Worm (Caenorhabditis elegans) whole organism, midembryonic: ENCODE data around the gene slc-17.8.

Experiments
- cog-1 ChIP-seq: sonication (generic microtip); optimal IDR thresholded peaks from 2 replicates; lab custom pipeline; 2016; ENCODE audit warnings: missing genetic modification characterization, missing compliant biosample characterization
- flt-1 ChIP-seq: fragments of 200-800 bp; sonication (Bioruptor generic); IDR thresholded peaks from 2 replicates; pipeline ENCODE4 v1.3.6; 2022; ENCODE audit warnings: missing genetic modification characterization, missing compliant biosample characterization
- med-1 ChIP-seq: sonication (generic microtip); optimal IDR thresholded peaks from 2 replicates; lab custom pipeline; 2017; ENCODE audit warnings: missing genetic modification characterization, mild to moderate bottlenecking, missing compliant biosample characterization, antibody characterized with exemption, missing genetic modification reagents; ENCODE audit not compliant: insufficient read depth
- ref-1 ChIP-seq: fragments of 200-800 bp; sonication (Bioruptor generic); conservative IDR thresholded peaks from 2 replicates; pipeline ENCODE4 v1.3.6; 2022; ENCODE audit warnings: missing genetic modification reagents, missing genetic modification characterization, missing compliant biosample characterization
- tab-1 ChIP-seq: fragments of 200-800 bp; sonication (Bioruptor generic); IDR thresholded peaks from 2 replicates; pipeline ENCODE4 v1.3.6; 2022; ENCODE audit warnings: missing genetic modification characterization, missing compliant biosample characterization
- ztf-23 ChIP-seq: fragments of 200-800 bp; sonication (Bioruptor generic); IDR thresholded peaks from 2 replicates; pipeline ENCODE4 v1.3.6; 2022; ENCODE audit warnings: missing genetic modification reagents, missing genetic modification characterization, missing compliant biosample characterization

DNA sequence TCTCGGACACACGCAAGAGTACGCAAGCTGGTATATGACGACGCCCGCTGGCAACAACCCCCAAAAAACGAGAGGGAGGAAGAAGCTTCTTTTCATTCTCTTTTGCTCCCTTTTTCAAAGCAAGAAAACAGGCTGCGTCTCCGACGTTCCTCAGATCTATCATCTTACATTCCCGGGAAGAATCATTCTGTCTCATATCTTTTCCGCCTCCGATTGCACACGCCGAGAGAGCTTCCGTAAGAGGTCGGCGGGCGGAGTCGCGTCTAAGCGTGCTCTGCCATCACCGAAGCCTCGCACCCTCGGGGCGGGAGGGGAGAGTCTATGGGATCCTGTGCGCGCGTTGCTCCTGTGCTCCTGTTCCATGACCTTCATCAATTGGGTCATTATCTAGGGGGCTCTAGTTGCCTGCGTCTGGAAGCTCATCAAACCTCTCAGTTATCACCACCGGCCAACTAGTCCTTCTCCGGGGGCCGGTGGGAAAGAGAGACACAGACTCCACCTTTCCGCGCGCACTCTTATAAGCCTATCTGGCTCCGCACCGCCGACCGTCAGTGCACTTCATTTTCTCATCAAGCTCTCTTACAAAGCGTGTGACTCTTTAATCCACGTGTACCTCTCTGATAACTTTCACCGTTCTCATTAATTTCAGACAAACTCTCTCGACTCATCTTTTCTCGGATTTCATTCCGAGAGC, at the start of gene slc-17.8, which contains the start of gene asns-1:
- TF ChIP-seq med-1 (GFP tag; lab: Kevin White, UChicago): no peak
- TF ChIP-seq ref-1 (GFP tag; lab: Robert Waterston, UW): no peak
- no peak for TF ChIP-seq cog-1 (tag; lab: Kevin White, UChicago)
- TF ChIP-seq tab-1 (GFP tag; lab: Robert Waterston, UW): no peak
- no peak for TF ChIP-seq ztf-23 (GFP tag; lab: Robert Waterston, UW)
- TF ChIP-seq flt-1: no peak
